Fruit fly (Drosophila melanogaster) whole organism, adult: Measurements from ENCODE around the gene CG2854.
A peak's percentile ranks its signal among the peaks of the same experiment; 100 is the strongest.

Experiments used
- CG1620 ChIP-seq: fragments of 200-800 bp; sonication (Bioruptor generic); optimal IDR thresholded peaks from 2 replicates; lab custom pipeline; 2016; ENCODE audit warnings: missing biosample characterization, missing genetic modification characterization
- CG7101 ChIP-seq: fragments of 200-800 bp; sonication (Bioruptor generic); optimal IDR thresholded peaks from 2 replicates; lab custom pipeline; 2018; ENCODE audit warnings: missing biosample characterization, mild to moderate bottlenecking, missing genetic modification characterization, moderate library complexity
- pad ChIP-seq: fragments of 200-800 bp; sonication (Bioruptor generic); optimal IDR thresholded peaks from 3 replicates; lab custom pipeline; 2017; ENCODE audit warnings: missing biosample characterization, missing genetic modification characterization, mild to moderate bottlenecking, moderate library complexity, missing genetic modification reagents
- tj ChIP-seq: fragments of 200-800 bp; sonication (Bioruptor generic); optimal IDR thresholded peaks from 3 replicates; lab custom pipeline; 2017; ENCODE audit warnings: missing biosample characterization, mild to moderate bottlenecking, missing genetic modification characterization, moderate library complexity

- TF ChIP-seq tj (GFP tag; lab: Kevin White, UChicago) (peak; percentile 73), CG7101 (tag; lab: Kevin White, UChicago) (peak; percentile 55), pad (GFP tag; lab: Kevin White, UChicago) (peak; percentile 51), CG1620 (no peak)
Observed at dm6 chrX:2306307-2306706, 20.6 kb upstream of the CG2854 start.
